Fruit fly (Drosophila melanogaster) whole organism, wandering third instar larva: ENCODE data around the gene fz.
A peak's percentile ranks its signal among the peaks of the same experiment; 100 is the strongest.

ENCODE experiments used
- CG32264 ChIP-seq: fragments of 200-800 bp; sonication (Bioruptor generic); optimal IDR thresholded peaks from 2 replicates; lab custom pipeline; 2016; ENCODE audit warnings: missing biosample characterization, missing genetic modification characterization
- Dfd ChIP-seq: fragments of >200 bp; optimal IDR thresholded peaks from 2 replicates; lab custom pipeline; 2017; ENCODE audit warnings: missing biosample characterization, missing genetic modification characterization
- Dif ChIP-seq: fragments of 200-275, 200-300 bp; sonication (Bioruptor generic); optimal IDR thresholded peaks from 2 replicates; lab custom pipeline; 2018; ENCODE audit warnings: missing biosample characterization, missing genetic modification characterization; ENCODE audit not compliant: partially characterized antibody
- GATAd ChIP-seq: sonication (Bioruptor generic); optimal IDR thresholded peaks from 2 replicates; lab custom pipeline; 2016; ENCODE audit warnings: missing biosample characterization, missing genetic modification characterization
- HLH106 ChIP-seq: fragments of 200-800 bp; optimal IDR thresholded peaks from 3 replicates; lab custom pipeline; 2019; ENCODE audit warnings: missing biosample characterization, mild to moderate bottlenecking, missing genetic modification characterization, moderate library complexity
- Hnf4 ChIP-seq: fragments of 200-800 bp; sonication (Bioruptor generic); optimal IDR thresholded peaks from 2 replicates; lab custom pipeline; 2016; ENCODE audit warnings: missing biosample characterization, mild to moderate bottlenecking, missing genetic modification characterization
- Hr78 ChIP-seq: fragments of >200 bp; optimal IDR thresholded peaks from 2 replicates; lab custom pipeline; 2017; ENCODE audit warnings: missing biosample characterization, missing genetic modification characterization
- Hr83 ChIP-seq: fragments of 200-300 bp; sonication (Bioruptor generic); optimal IDR thresholded peaks from 2 replicates; lab custom pipeline; 2016; ENCODE audit warnings: missing biosample characterization, mild to moderate bottlenecking, missing genetic modification characterization, moderate library complexity; ENCODE audit not compliant: poor library complexity, severe bottlenecking
- Jra ChIP-seq: sonication (Bioruptor generic); optimal IDR thresholded peaks from 2 replicates; lab custom pipeline; 2016; ENCODE audit warnings: missing biosample characterization, missing genetic modification characterization
- Mio ChIP-seq: sonication (Bioruptor generic); optimal IDR thresholded peaks from 2 replicates; lab custom pipeline; 2016; ENCODE audit warnings: missing biosample characterization, missing genetic modification characterization
- N ChIP-seq: fragments of >200 bp; optimal IDR thresholded peaks from 2 replicates; lab custom pipeline; 2018; ENCODE audit warnings: missing biosample characterization, missing external identifiers, missing genetic modification characterization
- OdsH ChIP-seq: fragments of 200-800 bp; sonication (Bioruptor generic); optimal IDR thresholded peaks from 2 replicates; lab custom pipeline; 2016; ENCODE audit warnings: missing biosample characterization, mild to moderate bottlenecking, missing genetic modification characterization
- Rel ChIP-seq, 2 experiments: fragments of 200-800 bp; sonication (Bioruptor generic) in 1 of 2; optimal IDR thresholded peaks; 2 replicates in 1 of 2; 3 replicates in 1 of 2; lab custom pipeline; 2016 to 2019; ENCODE audit warnings: mild to moderate bottlenecking in 2 of 2, missing biosample characterization in 2 of 2, missing genetic modification characterization in 2 of 2, moderate library complexity in 1 of 2
- Sp1 ChIP-seq: fragments of 200-800 bp; sonication (Bioruptor generic); optimal IDR thresholded peaks from 3 replicates; lab custom pipeline; 2019; ENCODE audit warnings: missing biosample characterization, mild to moderate bottlenecking, missing genetic modification characterization, moderate library complexity
- Vsx2 ChIP-seq: fragments of 200-300, 225-300 bp; sonication (Bioruptor generic); optimal IDR thresholded peaks from 2 replicates; lab custom pipeline; 2018; ENCODE audit warnings: missing biosample characterization, missing genetic modification characterization; ENCODE audit not compliant: partially characterized antibody
- br ChIP-seq: fragments of 200-800 bp; sonication (Bioruptor generic); optimal IDR thresholded peaks from 2 replicates; lab custom pipeline; 2016; ENCODE audit warnings: missing biosample characterization, missing genetic modification characterization
- brk ChIP-seq: fragments of 200-800 bp; sonication (Bioruptor generic); optimal IDR thresholded peaks from 2 replicates; lab custom pipeline; 2016; ENCODE audit warnings: missing biosample characterization, mild to moderate bottlenecking, missing genetic modification characterization
- dl ChIP-seq, 2 experiments: fragments of 175-275, 200-275 bp in 1 of 2; fragments of 200-275 bp in 1 of 2; sonication (Bioruptor generic); optimal IDR thresholded peaks; lab custom pipeline; 2018; ENCODE audit warnings: mild to moderate bottlenecking in 2 of 2, missing biosample characterization in 2 of 2, missing genetic modification characterization in 2 of 2, moderate library complexity in 2 of 2; ENCODE audit not compliant: partially characterized antibody in 2 of 2, insufficient read depth in 1 of 2
- dmrt93B ChIP-seq: fragments of 200-800 bp; sonication (Bioruptor generic); optimal IDR thresholded peaks from 2 replicates; lab custom pipeline; 2018; ENCODE audit warnings: missing biosample characterization, mild to moderate bottlenecking, missing genetic modification characterization
- dsf ChIP-seq: sonication (Bioruptor generic); optimal IDR thresholded peaks from 2 replicates; lab custom pipeline; 2016; ENCODE audit warnings: missing biosample characterization, missing genetic modification characterization, borderline replicate concordance
- ey ChIP-seq: fragments of 200-800 bp; sonication (Bioruptor generic); optimal IDR thresholded peaks from 2 replicates; lab custom pipeline; 2016; ENCODE audit warnings: missing biosample characterization, missing genetic modification characterization
- foxo ChIP-seq, 2 experiments: fragments of 200-800 bp; sonication (Bioruptor generic); optimal IDR thresholded peaks; 2 replicates in 1 of 2; 3 replicates in 1 of 2; lab custom pipeline; 2016 to 2017; ENCODE audit warnings: missing biosample characterization in 2 of 2, missing genetic modification characterization in 2 of 2
- fru ChIP-seq: fragments of 200-800 bp; sonication (Bioruptor generic); optimal IDR thresholded peaks from 3 replicates; lab custom pipeline; 2016; ENCODE audit warnings: missing biosample characterization, mild to moderate bottlenecking, missing genetic modification characterization
- h ChIP-seq: fragments of 200-800 bp; sonication (Bioruptor generic); optimal IDR thresholded peaks from 3 replicates; lab custom pipeline; 2016; ENCODE audit warnings: missing biosample characterization, mild to moderate bottlenecking, missing genetic modification characterization
- jim ChIP-seq: fragments of 175-275, 200-325 bp; sonication (Bioruptor generic); optimal IDR thresholded peaks from 2 replicates; lab custom pipeline; 2016; ENCODE audit warnings: missing biosample characterization, mild to moderate bottlenecking, missing genetic modification characterization
- pan ChIP-seq: fragments of >200 bp; optimal IDR thresholded peaks from 2 replicates; lab custom pipeline; 2017
- psq ChIP-seq: fragments of 200-800 bp; sonication (Bioruptor generic); optimal IDR thresholded peaks from 3 replicates; lab custom pipeline; 2017; ENCODE audit warnings: missing biosample characterization, mild to moderate bottlenecking, missing genetic modification characterization, moderate library complexity
- rgr ChIP-seq: fragments of 200-800 bp; sonication (Bioruptor generic); optimal IDR thresholded peaks from 3 replicates; lab custom pipeline; 2016; ENCODE audit warnings: missing biosample characterization, mild to moderate bottlenecking, missing genetic modification characterization
- sage ChIP-seq: fragments of 200-800 bp; sonication (Bioruptor generic); optimal IDR thresholded peaks from 2 replicates; lab custom pipeline; 2016; ENCODE audit warnings: missing biosample characterization, mild to moderate bottlenecking, missing genetic modification characterization
- sv ChIP-seq: fragments of 200-800 bp; sonication (Bioruptor generic); optimal IDR thresholded peaks from 3 replicates; lab custom pipeline; 2016; ENCODE audit warnings: missing biosample characterization, missing genetic modification characterization
- tai ChIP-seq: sonication (Bioruptor generic); optimal IDR thresholded peaks from 2 replicates; lab custom pipeline; 2016; ENCODE audit warnings: missing biosample characterization, missing genetic modification characterization
- usp ChIP-seq: fragments of >200 bp; optimal IDR thresholded peaks from 2 replicates; lab custom pipeline; 2017; ENCODE audit warnings: missing biosample characterization, missing genetic modification characterization
- woc ChIP-seq: sonication (Bioruptor generic); optimal IDR thresholded peaks from 2 replicates; lab custom pipeline; 2016; ENCODE audit warnings: missing biosample characterization, mild to moderate bottlenecking, missing genetic modification characterization

The fz gene

dm6 chr3L:14365440-14365839 lies 91.3 kb downstream of the fz start:
- no peak for TF ChIP-seq Rel (GFP tag; optimal IDR thresholded peaks at IDR 0.05; lab: Kevin White, UChicago)
- no peak for TF ChIP-seq Rel (tag; optimal IDR thresholded peaks at IDR 0.05; lab: Kevin White, UChicago)
- no peak for TF ChIP-seq foxo (GFP tag; optimal IDR thresholded peaks at IDR 0.05; lab: Kevin White, UChicago)
- no peak for TF ChIP-seq CG32264 (GFP tag; lab: Kevin White, UChicago)
- no peak for TF ChIP-seq GATAd (GFP tag; lab: Kevin White, UChicago)
- no peak for TF ChIP-seq woc
- TF ChIP-seq sv = no peak
- no peak for TF ChIP-seq br (GFP tag; lab: Kevin White, UChicago)
- no peak for TF ChIP-seq Hr83 (GFP tag; lab: Kevin White, UChicago)
- TF ChIP-seq Hr78 = no peak
- no peak for TF ChIP-seq Sp1 (GFP tag; lab: Kevin White, UChicago)
- TF ChIP-seq jim (GFP tag; lab: Kevin White, UChicago) = no peak
- no peak for TF ChIP-seq dl (GFP tag; optimal IDR thresholded peaks at IDR 0.05; lab: Kevin White, UChicago; ENCODE audit: insufficient read depth in 1 of 2, partially characterized antibody in 2 of 2)
- no peak for TF ChIP-seq Jra (GFP tag; lab: Kevin White, UChicago)
- TF ChIP-seq fru (GFP tag; lab: Kevin White, UChicago) = no peak
- TF ChIP-seq Hnf4 (GFP tag; lab: Kevin White, UChicago) = no peak
- no peak for TF ChIP-seq pan (lab: Kevin White, UChicago)
- no peak for TF ChIP-seq tai (GFP tag; lab: Kevin White, UChicago)

DNA sequence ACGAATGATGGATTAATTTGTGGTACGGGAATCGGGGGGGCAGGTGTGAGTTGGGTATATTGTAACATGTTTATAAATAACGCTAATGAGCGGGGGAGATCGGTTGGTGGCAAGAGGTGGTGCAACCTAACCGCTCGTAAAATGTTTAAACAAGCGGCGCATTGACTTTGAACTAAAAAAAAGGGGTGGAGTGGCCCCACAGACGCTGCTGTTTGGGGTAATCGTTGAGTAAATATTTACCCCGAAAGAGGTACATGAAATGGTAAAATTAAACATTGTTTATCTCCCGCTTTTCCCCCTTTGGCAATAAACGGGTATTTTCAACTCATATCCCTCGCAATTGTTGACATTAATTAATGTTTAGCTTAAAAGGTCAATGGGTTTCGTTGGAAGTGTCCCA lies 92.0 kb downstream of the fz start:
- TF ChIP-seq rgr (GFP tag; lab: Kevin White, UChicago) (peak; percentile 55), OdsH (GFP tag; lab: Kevin White, UChicago) (peak; percentile 12), br (GFP tag; lab: Kevin White, UChicago) (peak; percentile 3), brk (GFP tag; lab: Kevin White, UChicago) (peak; percentile 6), Jra (GFP tag; lab: Kevin White, UChicago) (no peak), pan (lab: Kevin White, UChicago) (no peak), h (GFP tag; lab: Kevin White, UChicago) (peak; percentile 36), Hnf4 (GFP tag; lab: Kevin White, UChicago) (peak; percentile 3), dmrt93B (peak; percentile 36), Mio (GFP tag; lab: Kevin White, UChicago) (no peak), Sp1 (GFP tag; lab: Kevin White, UChicago) (peak; percentile 30), foxo (GFP tag; optimal IDR thresholded peaks at IDR 0.05; lab: Kevin White, UChicago) (peak in 1 of 2 experiments; percentile 1)

dm6 chr3L:14369607-14370006 lies 95.5 kb downstream of the fz start, which contains the start of gene CG13481:
TSS of gene CG13481 (minus strand) at chr3L:14369707.
- TF ChIP-seq OdsH (GFP tag; lab: Kevin White, UChicago) (no peak), Dfd (no peak), Sp1 (GFP tag; lab: Kevin White, UChicago) (no peak), ey (GFP tag; lab: Kevin White, UChicago) (no peak), tai (GFP tag; lab: Kevin White, UChicago) (no peak), pan (lab: Kevin White, UChicago) (no peak), sage (no peak), Rel (GFP tag; optimal IDR thresholded peaks at IDR 0.05; lab: Kevin White, UChicago) (no peak), Rel (tag; optimal IDR thresholded peaks at IDR 0.05; lab: Kevin White, UChicago) (no peak), foxo (GFP tag; optimal IDR thresholded peaks at IDR 0.05; lab: Kevin White, UChicago) (no peak), Vsx2 (GFP tag; lab: Kevin White, UChicago) (no peak), br (GFP tag; lab: Kevin White, UChicago) (no peak), CG32264 (GFP tag; lab: Kevin White, UChicago) (no peak), usp (GFP tag; lab: Kevin White, UChicago) (no peak), GATAd (GFP tag; lab: Kevin White, UChicago) (no peak), sv (no peak), fru (GFP tag; lab: Kevin White, UChicago) (no peak), dsf (no peak), N (GFP tag; lab: Kevin White, UChicago) (no peak)
- TF ChIP-seq, all 38 proteins: peak for 0

DNA sequence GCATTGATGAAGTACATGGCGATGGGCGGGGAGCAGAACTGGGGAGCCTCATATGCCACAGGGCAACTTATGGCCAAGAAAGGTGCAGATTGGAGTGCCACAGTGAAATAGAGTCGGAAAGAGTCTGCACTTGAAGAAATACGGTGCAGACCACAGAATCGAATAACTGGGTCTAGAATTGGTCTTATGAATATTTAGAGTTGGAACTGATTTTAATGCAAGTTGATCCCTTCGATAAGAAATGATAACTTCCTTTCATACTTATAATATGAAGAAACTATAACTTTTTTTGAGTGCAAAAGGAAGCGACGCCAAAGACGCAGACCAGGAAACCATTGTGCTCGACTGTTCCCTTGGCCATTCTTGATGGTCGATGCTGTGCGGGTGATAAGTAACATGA lies 100.4 kb downstream of the fz start:
- TF ChIP-seq woc (peak; percentile 50), dl (GFP tag; optimal IDR thresholded peaks at IDR 0.05; lab: Kevin White, UChicago; ENCODE audit: insufficient read depth in 1 of 2, partially characterized antibody in 2 of 2) (no peak), foxo (GFP tag; optimal IDR thresholded peaks at IDR 0.05; lab: Kevin White, UChicago) (peak in 1 of 2 experiments; percentile 65), Sp1 (GFP tag; lab: Kevin White, UChicago) (peak; percentile 72), h (GFP tag; lab: Kevin White, UChicago) (peak; percentile 76), psq (GFP tag; lab: Kevin White, UChicago) (peak; percentile 62), Hnf4 (GFP tag; lab: Kevin White, UChicago) (peak; percentile 52), Hr78 (no peak), Dif (GFP tag; lab: Kevin White, UChicago) (no peak), rgr (GFP tag; lab: Kevin White, UChicago) (peak; percentile 59), br (GFP tag; lab: Kevin White, UChicago) (peak; percentile 65), fru (GFP tag; lab: Kevin White, UChicago) (peak; percentile 75), ey (GFP tag; lab: Kevin White, UChicago) (peak; percentile 71), HLH106 (peak; percentile 63), OdsH (GFP tag; lab: Kevin White, UChicago) (peak; percentile 69)
